Worm (Caenorhabditis elegans) whole organism, L4 larva: ENCODE data around the gene del-10.
A peak's percentile ranks its signal among the peaks of the same experiment; 100 is the strongest.

Experiments used
- D1046.2 ChIP-seq: fragments of 200-800 bp; sonication (Bioruptor generic); IDR thresholded peaks from 2 replicates; pipeline ENCODE4 v1.3.6; 2022; ENCODE audit warnings: missing genetic modification characterization, missing compliant biosample characterization
- F37D6.2 ChIP-seq: sonication (generic microtip); optimal IDR thresholded peaks from 2 replicates; lab custom pipeline; 2016; ENCODE audit warnings: mild to moderate bottlenecking, missing genetic modification characterization, missing compliant biosample characterization
- F44E2.7 ChIP-seq: fragments of 200-800 bp; sonication (Bioruptor generic); IDR thresholded peaks from 2 replicates; pipeline ENCODE4 v2.1.2; 2022; ENCODE audit warnings: missing genetic modification characterization, missing compliant biosample characterization
- F49E8.2 ChIP-seq: sonication (generic microtip); optimal IDR thresholded peaks from 2 replicates; lab custom pipeline; 2016; ENCODE audit warnings: missing compliant biosample characterization, mild to moderate bottlenecking, missing genetic modification characterization, borderline replicate concordance
- T20F7.1 ChIP-seq: fragments of 200-800 bp; sonication (Bioruptor generic); optimal IDR thresholded peaks from 2 replicates; lab custom pipeline; 2018; ENCODE audit warnings: mild to moderate bottlenecking, missing genetic modification characterization, missing compliant biosample characterization
- Y105C5A.15 ChIP-seq: fragments of 200-800 bp; sonication (Bioruptor generic); IDR thresholded peaks from 2 replicates; pipeline ENCODE4 v1.3.6; 2022; ENCODE audit warnings: missing genetic modification characterization, missing compliant biosample characterization
- Y48G9A.11 ChIP-seq: fragments of 200-800 bp; sonication (Bioruptor generic); IDR thresholded peaks from 2 replicates; pipeline ENCODE4 v1.3.6; 2022; ENCODE audit warnings: missing genetic modification reagents, missing genetic modification characterization, missing compliant biosample characterization
- Y5F2A.4 ChIP-seq: fragments of 200-800 bp; sonication (Bioruptor generic); optimal IDR thresholded peaks from 2 replicates; lab custom pipeline; 2018; ENCODE audit warnings: mild to moderate bottlenecking, missing genetic modification characterization, missing compliant biosample characterization
- ZK546.5 ChIP-seq, 2 experiments: sonication (generic microtip); optimal IDR thresholded peaks; 2 replicates each; lab custom pipeline; 2017; ENCODE audit warnings: missing biosample characterization in 2 of 2, missing genetic modification characterization in 2 of 2
- aha-1 ChIP-seq: fragments of 150-350 bp; peaks from one replicate; lab custom pipeline; 2014; ENCODE audit warnings: missing biosample characterization, missing genetic modification characterization
- ama-1 ChIP-seq: fragments of 150-350 bp; optimal IDR thresholded peaks from 2 replicates; lab custom pipeline; 2014; ENCODE audit warnings: inconsistent platforms, mixed read lengths
- ceh-32 ChIP-seq: sonication (generic microtip); optimal IDR thresholded peaks from 2 replicates; lab custom pipeline; 2016; ENCODE audit warnings: mild to moderate bottlenecking, missing genetic modification characterization, missing compliant biosample characterization; ENCODE audit not compliant: poor library complexity
- ceh-82 ChIP-seq: sonication (generic microtip); optimal IDR thresholded peaks from 2 replicates; lab custom pipeline; 2017; ENCODE audit warnings: missing biosample characterization, missing genetic modification characterization
- ces-1 ChIP-seq: fragments of 150-350 bp; sonication (generic microtip); optimal IDR thresholded peaks from 4 replicates; lab custom pipeline; 2014; ENCODE audit warnings: missing biosample characterization, missing genetic modification reagents, missing genetic modification characterization
- cey-2 ChIP-seq: sonication (generic microtip); optimal IDR thresholded peaks from 3 replicates; lab custom pipeline; 2017; ENCODE audit warnings: missing genetic modification characterization, mild to moderate bottlenecking, missing compliant biosample characterization, antibody characterized with exemption, borderline replicate concordance; ENCODE audit not compliant: insufficient read depth
- ctbp-1 ChIP-seq: fragments of 200-800 bp; sonication (Bioruptor generic); IDR thresholded peaks from 2 replicates; pipeline ENCODE4 v1.3.6; 2022; ENCODE audit warnings: missing genetic modification reagents, missing genetic modification characterization, missing compliant biosample characterization
- dmd-6 ChIP-seq: fragments of 200-800 bp; sonication (Bioruptor generic); IDR thresholded peaks from 2 replicates; pipeline ENCODE4 v1.3.6; 2022; ENCODE audit warnings: missing genetic modification reagents, missing genetic modification characterization, missing compliant biosample characterization
- dpl-1 ChIP-seq: fragments of 150-350 bp; optimal IDR thresholded peaks from 2 replicates; lab custom pipeline; 2014; ENCODE audit warnings: missing biosample characterization, missing genetic modification reagents, missing genetic modification characterization
- duxl-1 ChIP-seq: sonication (generic microtip); optimal IDR thresholded peaks from 2 replicates; lab custom pipeline; 2016; ENCODE audit warnings: mild to moderate bottlenecking, missing genetic modification characterization, moderate library complexity, missing compliant biosample characterization; ENCODE audit not compliant: poor library complexity
- fos-1 ChIP-seq: fragments of 150-350 bp; optimal IDR thresholded peaks from 2 replicates; lab custom pipeline; 2014; ENCODE audit warnings: missing biosample characterization, missing genetic modification characterization
- lin-15B ChIP-seq: fragments of 150-350 bp; sonication (generic microtip); optimal IDR thresholded peaks from 3 replicates; lab custom pipeline; 2014; ENCODE audit warnings: missing biosample characterization, missing genetic modification characterization
- lin-38 ChIP-seq: fragments of 200-800 bp; sonication (Bioruptor generic); IDR thresholded peaks from 2 replicates; pipeline ENCODE4 v1.3.6; 2022; ENCODE audit warnings: missing genetic modification reagents, missing genetic modification characterization, missing compliant biosample characterization
- lin-39 ChIP-seq: fragments of 150-350 bp; optimal IDR thresholded peaks from 2 replicates; lab custom pipeline; 2014; ENCODE audit warnings: missing biosample characterization, missing genetic modification reagents, missing genetic modification characterization
- lsy-2 ChIP-seq, 2 experiments: fragments of 150-350 bp in 1 of 2; sonication (generic microtip) in 1 of 2; optimal IDR thresholded peaks; 2 replicates each; lab custom pipeline; 2014 to 2017; ENCODE audit warnings: missing biosample characterization in 2 of 2, missing genetic modification characterization in 2 of 2
- mdl-1 ChIP-seq, 2 experiments: fragments of 150-350 bp in 1 of 2; sonication (generic microtip) in 1 of 2; optimal IDR thresholded peaks; 2 replicates each; lab custom pipeline; 2014 to 2017; ENCODE audit warnings: missing biosample characterization in 2 of 2, missing genetic modification characterization in 2 of 2
- mdt-29 ChIP-seq: fragments of 200-800 bp; sonication (Bioruptor generic); IDR thresholded peaks from 2 replicates; pipeline ENCODE4 v1.3.6; 2022; ENCODE audit warnings: missing genetic modification reagents, missing genetic modification characterization, missing compliant biosample characterization
- mxl-2 ChIP-seq: fragments of 200-800 bp; sonication (Bioruptor generic); conservative IDR thresholded peaks from 2 replicates; pipeline ENCODE4 v1.3.6; 2022; ENCODE audit warnings: missing genetic modification reagents, missing genetic modification characterization, missing compliant biosample characterization
- mxl-3 ChIP-seq: fragments of 200-800 bp; sonication (Bioruptor generic); optimal IDR thresholded peaks from 2 replicates; lab custom pipeline; 2018; ENCODE audit warnings: mild to moderate bottlenecking, missing genetic modification characterization, missing compliant biosample characterization
- nhr-11 ChIP-seq: fragments of 150-350 bp; optimal IDR thresholded peaks from 2 replicates; lab custom pipeline; 2014; ENCODE audit warnings: missing biosample characterization, missing genetic modification characterization
- nhr-111 ChIP-seq: fragments of 200-800 bp; sonication (Bioruptor generic); optimal IDR thresholded peaks from 2 replicates; lab custom pipeline; 2018; ENCODE audit warnings: mild to moderate bottlenecking, missing genetic modification characterization, missing compliant biosample characterization
- nhr-237 ChIP-seq: sonication (generic microtip); optimal IDR thresholded peaks from 2 replicates; lab custom pipeline; 2017; ENCODE audit warnings: missing biosample characterization, missing genetic modification characterization
- nhr-6 ChIP-seq: fragments of 150-350 bp; optimal IDR thresholded peaks from 2 replicates; lab custom pipeline; 2014; ENCODE audit warnings: missing biosample characterization, missing genetic modification characterization
- nhr-77 ChIP-seq: fragments of 150-350 bp; optimal IDR thresholded peaks from 2 replicates; lab custom pipeline; 2014; ENCODE audit warnings: missing biosample characterization, missing genetic modification characterization
- php-3 ChIP-seq: fragments of 200-800 bp; sonication (Bioruptor generic); IDR thresholded peaks from 2 replicates; pipeline ENCODE4 v1.3.6; 2022; ENCODE audit warnings: missing genetic modification reagents, missing genetic modification characterization, missing compliant biosample characterization
- rbr-2 ChIP-seq: sonication (generic microtip); optimal IDR thresholded peaks from 2 replicates; lab custom pipeline; 2016; ENCODE audit warnings: missing genotype, missing genetic modification characterization, missing compliant biosample characterization
- snpc-4 ChIP-seq: fragments of 150-350 bp; optimal IDR thresholded peaks from 2 replicates; lab custom pipeline; 2014; ENCODE audit warnings: missing biosample characterization, missing genetic modification characterization
- spr-1 ChIP-seq: sonication (generic microtip); optimal IDR thresholded peaks from 2 replicates; lab custom pipeline; 2016; ENCODE audit warnings: mild to moderate bottlenecking, missing genetic modification characterization, missing compliant biosample characterization
- unc-39 ChIP-seq: sonication (generic microtip); optimal IDR thresholded peaks from 2 replicates; lab custom pipeline; 2017; ENCODE audit warnings: missing biosample characterization, missing genetic modification characterization
- unc-62 ChIP-seq, 3 experiments: fragments of 150-350 bp in 1 of 3; sonication (generic microtip); optimal IDR thresholded peaks in 2 of 3; peaks in 1 of 3; 1 replicate in 1 of 3; 2 replicates in 2 of 3; lab custom pipeline; 2014 to 2017; ENCODE audit warnings: missing biosample characterization in 3 of 3, missing genetic modification characterization in 3 of 3, missing genetic modification reagents in 3 of 3, missing genotype in 1 of 3
- vab-7 ChIP-seq: fragments of 200-800 bp; sonication (Bioruptor generic); IDR thresholded peaks from 2 replicates; pipeline ENCODE4 v1.3.6; 2022; ENCODE audit warnings: missing genetic modification reagents, missing genetic modification characterization, missing compliant biosample characterization

The del-10 gene

ce11 chrII:6497137-6497536 lies 15.2 kb upstream of the del-10 start:
- TF ChIP-seq php-3 (GFP tag; lab: Robert Waterston, UW) = no peak
- peak in 1 of 2 experiments; percentile 66 for TF ChIP-seq unc-62 (GFP tag; optimal IDR thresholded peaks at IDR 0.05 in 1 of 2; lab: Kevin White, UChicago)
- TF ChIP-seq unc-62 (tag; optimal IDR thresholded peaks at IDR 0.05; lab: Kevin White, UChicago) = no peak
- TF ChIP-seq, all 104 proteins: peak for 1

ce11 chrII:6496496-6496895 lies 14.6 kb upstream of the del-10 start:
- no peak for TF ChIP-seq ces-1 (GFP tag; lab: Kevin White, UChicago)
- TF ChIP-seq T20F7.1 (GFP tag; lab: Kevin White, UChicago) = no peak
- TF ChIP-seq ceh-82 = no peak
- no peak for TF ChIP-seq nhr-237 (tag; lab: Kevin White, UChicago)
- TF ChIP-seq unc-62 (GFP tag; optimal IDR thresholded peaks at IDR 0.05 in 1 of 2; lab: Kevin White, UChicago) = peak in 1 of 2 experiments; percentile 17
- TF ChIP-seq unc-62 (tag; optimal IDR thresholded peaks at IDR 0.05; lab: Kevin White, UChicago) = no peak
- TF ChIP-seq lin-39 (tag; lab: Kevin White, UChicago) = no peak
- TF ChIP-seq mdl-1 (tag; optimal IDR thresholded peaks at IDR 0.05; lab: Kevin White, UChicago) = no peak
- peak; percentile 92 for TF ChIP-seq aha-1 (tag; lab: Kevin White, UChicago)
- no peak for TF ChIP-seq fos-1

ce11 chrII:6493709-6494326 lies 11.9 kb upstream of the del-10 start:
- no peak for TF ChIP-seq ZK546.5 (tag; optimal IDR thresholded peaks at IDR 0.05; lab: Kevin White, UChicago)
- no peak for TF ChIP-seq mdt-29 (GFP tag; lab: Robert Waterston, UW)
- no peak for TF ChIP-seq Y5F2A.4 (GFP tag; lab: Kevin White, UChicago)
- TF ChIP-seq Y105C5A.15 = no peak
- TF ChIP-seq lin-38 (GFP tag; lab: Robert Waterston, UW) = peak; percentile 49
- TF ChIP-seq duxl-1 = peak; percentile 31
- peak in 1 of 2 experiments; percentile 94 for TF ChIP-seq unc-62 (GFP tag; optimal IDR thresholded peaks at IDR 0.05 in 1 of 2; lab: Kevin White, UChicago)
- TF ChIP-seq unc-62 (tag; optimal IDR thresholded peaks at IDR 0.05; lab: Kevin White, UChicago) = no peak
- no peak for TF ChIP-seq lin-15B (tag; lab: Kevin White, UChicago)
- TF ChIP-seq ama-1 (lab: Kevin White, UChicago) = no peak
- no peak for TF ChIP-seq nhr-77
- TF ChIP-seq Y48G9A.11 = peak; percentile 52; the same call in 1 of the 2 replicates
- TF ChIP-seq aha-1 (tag; lab: Kevin White, UChicago) = no peak
- peak; percentile 26 for TF ChIP-seq F49E8.2
- no peak for TF ChIP-seq mxl-2 (GFP tag; lab: Robert Waterston, UW)
- TF ChIP-seq cey-2 (tag; lab: Kevin White, UChicago) = no peak
- TF ChIP-seq dpl-1 (GFP tag; lab: Kevin White, UChicago) = no peak
- peak in 1 of 2 experiments; percentile 27 for TF ChIP-seq lsy-2 (tag; optimal IDR thresholded peaks at IDR 0.05; lab: Kevin White, UChicago)

- TF ChIP-seq unc-39 (tag; lab: Kevin White, UChicago) = no peak
- no peak for TF ChIP-seq lsy-2 (tag; optimal IDR thresholded peaks at IDR 0.05; lab: Kevin White, UChicago)
Measured at ce11 chrII:6493139-6493538, 11.2 kb upstream of the del-10 start.

ce11 chrII:6491817-6492452 lies 10.0 kb upstream of the del-10 start, which contains the start of the genes T28D9.11 and T28D9.1:
TSS of gene T28D9.11 (minus strand) at chrII:6491993.
TSS of gene T28D9.1 (plus strand) at chrII:6492402.
- peak; percentile 28; the same call in 1 of the 2 replicates for TF ChIP-seq dmd-6 (GFP tag; lab: Robert Waterston, UW)
- TF ChIP-seq D1046.2 = 0 out of 2 replicates have a peak, but pooled peaks have one; percentile 35
- TF ChIP-seq spr-1 = peak; percentile 4
- peak; percentile 71 for TF ChIP-seq F37D6.2
- peak; percentile 41; the same call in 1 of the 2 replicates for TF ChIP-seq vab-7 (GFP tag; lab: Robert Waterston, UW)
- TF ChIP-seq dpl-1 (GFP tag; lab: Kevin White, UChicago) = peak; percentile 44
- no peak for TF ChIP-seq nhr-111 (GFP tag; lab: Kevin White, UChicago)
- TF ChIP-seq snpc-4 (tag; lab: Kevin White, UChicago) = peak; percentile 65
- peak; percentile 69 for TF ChIP-seq mxl-3
- peak; percentile 44 for TF ChIP-seq lin-38 (GFP tag; lab: Robert Waterston, UW)
- TF ChIP-seq F44E2.7 (GFP tag; lab: Robert Waterston, UW) = 0 out of 2 replicates have a peak, but pooled peaks have one; percentile 56
- TF ChIP-seq nhr-11 = peak; percentile 49
- TF ChIP-seq rbr-2 (tag; lab: Kevin White, UChicago) = peak; percentile 64
- no peak for TF ChIP-seq nhr-6
- 0 out of 2 replicates have a peak, but pooled peaks have one; percentile 36 for TF ChIP-seq php-3 (GFP tag; lab: Robert Waterston, UW)
- no peak for TF ChIP-seq ceh-32 (tag; lab: Kevin White, UChicago)
- no peak for TF ChIP-seq lin-39 (tag; lab: Kevin White, UChicago)
- TF ChIP-seq ctbp-1 = peak; percentile 73
- TF ChIP-seq duxl-1 = no peak
